Worm (Caenorhabditis elegans): ENCODE results near the gene gsto-3.

gsto-3 gene

ce11 chrIII:344322-344721 lies 36.8 kb downstream of the gsto-3 start (continued):
- TF ChIP-seq nhr-77 (tag; optimal IDR thresholded peaks at IDR 0.05), result no peak
- peak; percentile 28; the same call in 1 of the 2 replicates for TF ChIP-seq F26F4.8 (GFP tag; conservative IDR thresholded peaks at IDR 0.05)
- no peak for TF ChIP-seq nhr-6 (tag; optimal IDR thresholded peaks at IDR 0.05)
- TF ChIP-seq pqm-1 (tag; optimal IDR thresholded peaks at IDR 0.05), result no peak
- TF ChIP-seq nhr-11 (tag; optimal IDR thresholded peaks at IDR 0.05), result no peak
- no peak for TF ChIP-seq F44E2.7 (GFP tag; IDR thresholded peaks at IDR 0.05)
- no peak for TF ChIP-seq hmg-1.1 (GFP tag; IDR thresholded peaks at IDR 0.05)
- TF ChIP-seq dpl-1 (GFP tag; optimal IDR thresholded peaks at IDR 0.05), result no peak
- no peak for TF ChIP-seq madf-5 (GFP tag; IDR thresholded peaks at IDR 0.05)
- TF ChIP-seq spr-1 (tag; optimal IDR thresholded peaks at IDR 0.05), result peak; percentile 33
- TF ChIP-seq lim-7 (GFP tag; IDR thresholded peaks at IDR 0.05), result peak; percentile 54; the same call in 1 of the 2 replicates
- peak; percentile 70 for TF ChIP-seq nhr-42 (GFP tag; IDR thresholded peaks at IDR 0.05)
- peak; percentile 49 for TF ChIP-seq duxl-1 (tag; optimal IDR thresholded peaks at IDR 0.05; ENCODE audit: poor library complexity)
- no peak for TF ChIP-seq vab-7 (GFP tag; IDR thresholded peaks at IDR 0.05)
- no peak for TF ChIP-seq dmd-8 (GFP tag; IDR thresholded peaks at IDR 0.05)
- TF ChIP-seq T26A8.4 (GFP tag; IDR thresholded peaks at IDR 0.05), result peak; percentile 21; the same call in 1 of the 2 replicates
- TF ChIP-seq zip-11 (GFP tag; IDR thresholded peaks at IDR 0.05), result 0 out of 2 replicates have a peak, but pooled peaks have one; percentile 61
- TF ChIP-seq dmd-6 (GFP tag; IDR thresholded peaks at IDR 0.05), result no peak
- no peak for TF ChIP-seq ceh-82 (tag; optimal IDR thresholded peaks at IDR 0.05)
- no peak for TF ChIP-seq sdz-12 (GFP tag; optimal IDR thresholded peaks at IDR 0.05)
- no peak for TF ChIP-seq nhr-41 (GFP tag; IDR thresholded peaks at IDR 0.05)
- no peak for TF ChIP-seq ztf-7 (tag; optimal IDR thresholded peaks at IDR 0.05)
- no peak for TF ChIP-seq unc-39 (tag; optimal IDR thresholded peaks at IDR 0.05)
- peak; percentile 42; the same call in 1 of the 2 replicates for TF ChIP-seq ctbp-1 (GFP tag; IDR thresholded peaks at IDR 0.05)
- TF ChIP-seq fos-1 (tag; optimal IDR thresholded peaks at IDR 0.05), result no peak
- no peak for TF ChIP-seq Y5F2A.4 (GFP tag; optimal IDR thresholded peaks at IDR 0.05)
- no peak for TF ChIP-seq zip-2 (tag; optimal IDR thresholded peaks at IDR 0.05)
- TF ChIP-seq lin-15B (tag; optimal IDR thresholded peaks at IDR 0.05), result no peak
- TF ChIP-seq lsy-2 (tag; optimal IDR thresholded peaks at IDR 0.05), result peak in 1 of 2 experiments; percentile 31
- no peak for TF ChIP-seq D1046.2 (GFP tag; IDR thresholded peaks at IDR 0.05)
- TF ChIP-seq snpc-4 (tag; optimal IDR thresholded peaks at IDR 0.05), result no peak

ce11 chrIII:343346-344220 lies 37.5 kb downstream of the gsto-3 start:
- TF ChIP-seq nhr-111 (GFP tag; optimal IDR thresholded peaks at IDR 0.05) (no peak), spr-1 (tag; optimal IDR thresholded peaks at IDR 0.05) (peak; percentile 7), cey-2 (tag; optimal IDR thresholded peaks at IDR 0.05; ENCODE audit: borderline replicate concordance, insufficient read depth) (no peak), daf-16 (GFP tag; optimal IDR thresholded peaks at IDR 0.05) (no peak), daf-16 (tag; optimal IDR thresholded peaks at IDR 0.05) (peak; percentile 52), unc-62 (GFP tag; optimal IDR thresholded peaks at IDR 0.05 in 1 of 2) (peak in 1 of 2 experiments; percentile 95), unc-62 (tag; optimal IDR thresholded peaks at IDR 0.05) (no peak), dmd-8 (GFP tag; IDR thresholded peaks at IDR 0.05) (no peak), nhr-48 (tag; optimal IDR thresholded peaks at IDR 0.05) (peak; percentile 55), T26A8.4 (GFP tag; IDR thresholded peaks at IDR 0.05) (peak; percentile 53), ceh-32 (tag; optimal IDR thresholded peaks at IDR 0.05; ENCODE audit: poor library complexity) (no peak), F37D6.2 (tag; optimal IDR thresholded peaks at IDR 0.05) (peak; percentile 12), nhr-102 (tag; optimal IDR thresholded peaks at IDR 0.05) (peak; percentile 74), daf-19 (GFP tag; conservative IDR thresholded peaks at IDR 0.05) (0 out of 2 replicates have a peak, but pooled peaks have one; percentile 38), mep-1 (tag; optimal IDR thresholded peaks at IDR 0.05) (no peak), arid-1 (GFP tag; conservative IDR thresholded peaks at IDR 0.05) (peak; percentile 36; the same call in 1 of the 2 replicates), duxl-1 (tag; optimal IDR thresholded peaks at IDR 0.05; ENCODE audit: poor library complexity) (peak; percentile 3), D1046.2 (GFP tag; IDR thresholded peaks at IDR 0.05) (no peak), mdl-1 (tag; optimal IDR thresholded peaks at IDR 0.05) (no peak), R02D3.7 (tag; optimal IDR thresholded peaks at IDR 0.05) (no peak), hif-1 (tag; optimal IDR thresholded peaks at IDR 0.05) (no peak), rbr-2 (tag; optimal IDR thresholded peaks at IDR 0.05) (peak; percentile 45), nhr-25 (tag; optimal IDR thresholded peaks at IDR 0.05; ENCODE audit: borderline replicate concordance, insufficient read depth) (no peak), aha-1 (tag) (peak; percentile 84)

Data from whole organism, L4 larva.